Worm (Caenorhabditis elegans) whole organism, L2 larva: ENCODE results near the gene srw-67.

ENCODE experiments used
- aly-2 ChIP-seq: fragments of 150-350 bp; optimal IDR thresholded peaks from 2 replicates; lab custom pipeline; 2014; ENCODE audit warnings: missing biosample characterization, missing genetic modification characterization
- ama-1 ChIP-seq: fragments of 150-350 bp; optimal IDR thresholded peaks from 2 replicates; lab custom pipeline; 2018; ENCODE audit warnings: inconsistent platforms
- lsy-2 ChIP-seq, 2 experiments: fragments of 150-350 bp in 1 of 2; sonication (generic microtip) in 1 of 2; optimal IDR thresholded peaks; 2 replicates each; lab custom pipeline; 2014 to 2017; ENCODE audit warnings: missing biosample characterization in 2 of 2, missing genetic modification characterization in 2 of 2
- sma-3 ChIP-seq: sonication (generic microtip); optimal IDR thresholded peaks from 2 replicates; lab custom pipeline; 2016; ENCODE audit warnings: missing genetic modification reagents, missing genetic modification characterization, missing compliant biosample characterization

ce11 chrV:7400588-7400987 lies 16.9 kb upstream of the srw-67 start, which contains the start of gene srx-60:
- TF ChIP-seq aly-2 (tag; lab: Kevin White, UChicago) = no peak
- no peak for TF ChIP-seq ama-1 (lab: Kevin White, UChicago)
- no peak for TF ChIP-seq lsy-2 (tag; optimal IDR thresholded peaks at IDR 0.05; lab: Kevin White, UChicago)
- no peak for TF ChIP-seq sma-3
